Worm (Caenorhabditis elegans) whole organism, L2 larva: ENCODE data around the gene ZK688.7.
A peak's percentile ranks its signal among the peaks of the same experiment; 100 is the strongest.

Source experiments
- C34F6.9 ChIP-seq: fragments of 150-350 bp; optimal IDR thresholded peaks from 2 replicates; lab custom pipeline; 2014; ENCODE audit warnings: missing biosample characterization, missing genetic modification characterization
- F13H6.1 ChIP-seq: sonication (generic microtip); optimal IDR thresholded peaks from 2 replicates; lab custom pipeline; 2016; ENCODE audit warnings: missing genetic modification characterization, missing compliant biosample characterization
- R02D3.7 ChIP-seq: fragments of 150-350 bp; optimal IDR thresholded peaks from 2 replicates; lab custom pipeline; 2014; ENCODE audit warnings: missing biosample characterization, missing genetic modification characterization
- Y55F3AM.14 ChIP-seq: fragments of 200-800 bp; sonication (Bioruptor generic); optimal IDR thresholded peaks from 2 replicates; lab custom pipeline; 2018; ENCODE audit warnings: mild to moderate bottlenecking, missing genetic modification characterization, missing compliant biosample characterization
- ZK546.5 ChIP-seq: sonication (generic microtip); optimal IDR thresholded peaks from 2 replicates; lab custom pipeline; 2017; ENCODE audit warnings: missing biosample characterization, missing genetic modification characterization
- alr-1 ChIP-seq: fragments of 150-350 bp; optimal IDR thresholded peaks from 2 replicates; lab custom pipeline; 2014; ENCODE audit warnings: missing biosample characterization, missing genetic modification characterization
- aly-2 ChIP-seq: fragments of 150-350 bp; optimal IDR thresholded peaks from 2 replicates; lab custom pipeline; 2014; ENCODE audit warnings: missing biosample characterization, missing genetic modification characterization
- ama-1 ChIP-seq: fragments of 150-350 bp; optimal IDR thresholded peaks from 2 replicates; lab custom pipeline; 2018; ENCODE audit warnings: inconsistent platforms
- blmp-1 ChIP-seq: sonication (generic microtip); optimal IDR thresholded peaks from 2 replicates; lab custom pipeline; 2017; ENCODE audit warnings: missing genetic modification characterization, mild to moderate bottlenecking, missing compliant biosample characterization, antibody characterized with exemption, moderate library complexity; ENCODE audit not compliant: insufficient read depth
- ceh-16 ChIP-seq: fragments of 150-350 bp; optimal IDR thresholded peaks from 2 replicates; lab custom pipeline; 2014; ENCODE audit warnings: missing biosample characterization, missing genetic modification characterization
- ceh-82 ChIP-seq: fragments of 150-350 bp; optimal IDR thresholded peaks from 2 replicates; lab custom pipeline; 2014; ENCODE audit warnings: missing biosample characterization, missing genetic modification characterization
- crh-2 ChIP-seq: sonication (generic microtip); optimal IDR thresholded peaks from 2 replicates; lab custom pipeline; 2017; ENCODE audit warnings: missing biosample characterization, missing genetic modification characterization
- dmd-4 ChIP-seq: sonication (generic microtip); optimal IDR thresholded peaks from 2 replicates; lab custom pipeline; 2017; ENCODE audit warnings: missing biosample characterization, missing genetic modification characterization
- egl-27 ChIP-seq: sonication (generic microtip); optimal IDR thresholded peaks from 3 replicates; lab custom pipeline; 2017; ENCODE audit warnings: missing biosample characterization, missing genetic modification reagents, missing genetic modification characterization
- elt-1 ChIP-seq: fragments of 150-350 bp; optimal IDR thresholded peaks from 2 replicates; lab custom pipeline; 2014; ENCODE audit warnings: missing biosample characterization, missing genetic modification characterization
- elt-3 ChIP-seq: sonication (generic microtip); optimal IDR thresholded peaks from 2 replicates; lab custom pipeline; 2017; ENCODE audit warnings: missing biosample characterization, missing genetic modification characterization
- fos-1 ChIP-seq: fragments of 150-350 bp; optimal IDR thresholded peaks from 2 replicates; lab custom pipeline; 2014; ENCODE audit warnings: missing biosample characterization, missing genetic modification characterization
- gmeb-1 ChIP-seq: fragments of 150-350 bp; optimal IDR thresholded peaks from 2 replicates; lab custom pipeline; 2014; ENCODE audit warnings: missing biosample characterization, missing genetic modification characterization
- lin-11 ChIP-seq: fragments of 150-350 bp; sonication (generic microtip); optimal IDR thresholded peaks from 2 replicates; lab custom pipeline; 2014; ENCODE audit warnings: missing biosample characterization, missing genetic modification characterization, inconsistent platforms, mixed read lengths
- lin-13 ChIP-seq: fragments of 150-350 bp; optimal IDR thresholded peaks from 2 replicates; lab custom pipeline; 2014; ENCODE audit warnings: missing biosample characterization, missing genetic modification reagents, missing genetic modification characterization
- lsy-2 ChIP-seq, 2 experiments: fragments of 150-350 bp in 1 of 2; sonication (generic microtip) in 1 of 2; optimal IDR thresholded peaks; 2 replicates each; lab custom pipeline; 2014 to 2017; ENCODE audit warnings: missing biosample characterization in 2 of 2, missing genetic modification characterization in 2 of 2
- mab-5 ChIP-seq: fragments of 150-350 bp; optimal IDR thresholded peaks from 2 replicates; lab custom pipeline; 2014; ENCODE audit warnings: missing biosample characterization, missing genetic modification characterization
- mbf-1 ChIP-seq: sonication (generic microtip); optimal IDR thresholded peaks from 2 replicates; lab custom pipeline; 2017; ENCODE audit warnings: missing biosample characterization, missing genetic modification characterization
- mdl-1 ChIP-seq, 2 experiments: fragments of 150-350 bp in 1 of 2; sonication (generic microtip) in 1 of 2; optimal IDR thresholded peaks; 2 replicates each; lab custom pipeline; 2017; ENCODE audit warnings: missing biosample characterization in 2 of 2, missing genetic modification characterization in 2 of 2
- nhr-11 ChIP-seq: fragments of 150-350 bp; optimal IDR thresholded peaks from 2 replicates; lab custom pipeline; 2014; ENCODE audit warnings: missing biosample characterization, missing genetic modification characterization
- nhr-12 ChIP-seq: fragments of 150-350 bp; optimal IDR thresholded peaks from 2 replicates; lab custom pipeline; 2014; ENCODE audit warnings: missing biosample characterization, missing genetic modification characterization
- nhr-21 ChIP-seq: fragments of 150-350 bp; optimal IDR thresholded peaks from 2 replicates; lab custom pipeline; 2014; ENCODE audit warnings: missing biosample characterization, missing genetic modification characterization
- nhr-23 ChIP-seq: fragments of 150-350 bp; optimal IDR thresholded peaks from 2 replicates; lab custom pipeline; 2014; ENCODE audit warnings: missing biosample characterization, missing genetic modification reagents, missing genetic modification characterization
- nhr-237 ChIP-seq: fragments of 150-350 bp; optimal IDR thresholded peaks from 2 replicates; lab custom pipeline; 2014; ENCODE audit warnings: missing biosample characterization, missing genetic modification characterization
- nhr-25 ChIP-seq: fragments of 150-350 bp; sonication (generic microtip); optimal IDR thresholded peaks from 3 replicates; lab custom pipeline; 2014; ENCODE audit warnings: missing biosample characterization, missing genetic modification characterization
- nhr-6 ChIP-seq: fragments of 150-350 bp; optimal IDR thresholded peaks from 2 replicates; lab custom pipeline; 2014; ENCODE audit warnings: missing biosample characterization, missing genetic modification characterization
- nhr-77 ChIP-seq: fragments of 150-350 bp; optimal IDR thresholded peaks from 2 replicates; lab custom pipeline; 2014; ENCODE audit warnings: missing biosample characterization, missing genetic modification characterization
- peb-1 ChIP-seq: fragments of 150-350 bp; optimal IDR thresholded peaks from 2 replicates; lab custom pipeline; 2014; ENCODE audit warnings: missing biosample characterization, missing genetic modification characterization
- sem-4 ChIP-seq: fragments of 150-350 bp; optimal IDR thresholded peaks from 2 replicates; lab custom pipeline; 2014; ENCODE audit warnings: missing biosample characterization, missing genetic modification reagents, missing genetic modification characterization
- skn-1 ChIP-seq: sonication (generic microtip); optimal IDR thresholded peaks from 2 replicates; lab custom pipeline; 2017; ENCODE audit warnings: missing biosample characterization, missing genetic modification characterization
- sma-3 ChIP-seq: sonication (generic microtip); optimal IDR thresholded peaks from 2 replicates; lab custom pipeline; 2016; ENCODE audit warnings: missing genetic modification reagents, missing genetic modification characterization, missing compliant biosample characterization
- snpc-4 ChIP-seq: fragments of 150-350 bp; optimal IDR thresholded peaks from 2 replicates; lab custom pipeline; 2014; ENCODE audit warnings: missing biosample characterization, missing genetic modification characterization
- unc-39 ChIP-seq: fragments of 150-350 bp; optimal IDR thresholded peaks from 2 replicates; lab custom pipeline; 2014; ENCODE audit warnings: missing biosample characterization, missing genetic modification characterization
- unc-55 ChIP-seq: fragments of 150-350 bp; sonication (generic microtip); optimal IDR thresholded peaks from 3 replicates; lab custom pipeline; 2014; ENCODE audit warnings: missing biosample characterization, missing genetic modification reagents, missing genetic modification characterization
- unc-62 ChIP-seq: fragments of 150-350 bp; optimal IDR thresholded peaks from 2 replicates; lab custom pipeline; 2014; ENCODE audit warnings: missing biosample characterization, missing genetic modification reagents, missing genetic modification characterization
- ztf-11 ChIP-seq: sonication (generic microtip); optimal IDR thresholded peaks from 2 replicates; lab custom pipeline; 2017; ENCODE audit warnings: missing biosample characterization, missing genetic modification characterization
- ztf-4 ChIP-seq: fragments of 150-350 bp; optimal IDR thresholded peaks from 2 replicates; lab custom pipeline; 2014; ENCODE audit warnings: missing biosample characterization, missing genetic modification characterization

ZK688.7 gene

DNA sequence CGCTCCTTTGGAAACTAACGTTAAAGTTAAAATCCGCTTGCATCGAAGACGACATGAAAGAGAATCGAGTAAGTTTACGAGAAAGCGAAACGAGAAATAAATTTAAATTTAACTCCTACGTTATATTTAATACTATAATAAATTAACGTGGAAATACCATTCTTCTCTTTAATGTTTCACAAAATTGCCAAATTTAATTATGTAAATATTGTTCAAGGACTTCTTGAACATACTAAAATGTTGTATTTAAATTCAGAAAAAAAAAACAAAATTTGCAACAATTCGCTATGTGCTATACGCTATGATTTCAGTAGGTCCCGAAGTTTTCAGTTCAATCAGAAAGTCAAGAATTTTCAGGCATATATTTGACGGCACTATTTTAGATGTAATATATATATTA lies 14.5 kb downstream of the ZK688.7 start, which contains the start of gene ZK688.10:
Gene ZK688.10 (minus strand): TSS at position 101 of the 400 bp plus-strand sequence.
- TF ChIP-seq snpc-4 (no peak), elt-1 (tag; lab: Kevin White, UChicago) (no peak)

DNA sequence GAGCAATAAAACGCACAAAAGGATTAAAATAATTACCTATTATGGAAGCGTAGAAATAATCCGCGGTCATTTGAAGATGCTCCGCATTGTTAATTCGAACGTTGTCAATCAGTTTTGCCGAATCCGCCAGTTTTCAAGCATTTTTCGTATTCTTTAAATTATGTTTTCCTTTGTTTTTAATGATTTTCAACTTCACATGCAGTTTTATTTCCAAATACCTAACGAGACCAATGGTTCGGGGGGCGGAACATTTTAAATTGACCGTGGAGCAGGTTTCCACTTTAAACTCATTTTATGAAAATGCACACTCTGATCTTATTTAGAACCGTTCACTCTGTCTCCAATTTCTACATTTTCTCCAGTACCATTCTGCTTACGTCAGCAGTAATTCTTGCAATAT lies 16.7 kb downstream of the ZK688.7 start, which contains the start of gene ZK688.4:
Gene ZK688.4 (plus strand): TSS at position 301 of the 400 bp plus-strand sequence.
- TF ChIP-seq aly-2 (tag; lab: Kevin White, UChicago) (no peak), elt-1 (tag; lab: Kevin White, UChicago) (no peak), nhr-21 (no peak), ztf-11 (no peak), ama-1 (lab: Kevin White, UChicago) (no peak), lin-11 (no peak), nhr-11 (tag; lab: Kevin White, UChicago) (no peak), nhr-12 (tag; lab: Kevin White, UChicago) (no peak), Y55F3AM.14 (GFP tag; lab: Kevin White, UChicago) (no peak), alr-1 (no peak), snpc-4 (no peak), nhr-23 (tag; lab: Kevin White, UChicago) (no peak), unc-62 (no peak), fos-1 (no peak), nhr-77 (tag; lab: Kevin White, UChicago) (no peak), crh-2 (tag; lab: Kevin White, UChicago) (no peak), unc-39 (tag; lab: Kevin White, UChicago) (no peak), mbf-1 (tag; lab: Kevin White, UChicago) (no peak)

ce11 chrIII:7893224-7893623 lies 18.2 kb downstream of the ZK688.7 start:
- no peak for TF ChIP-seq ZK546.5 (tag; lab: Kevin White, UChicago)
- no peak for TF ChIP-seq nhr-21
- TF ChIP-seq nhr-12 (tag; lab: Kevin White, UChicago), result no peak
- TF ChIP-seq egl-27 (tag; lab: Kevin White, UChicago), result no peak

DNA sequence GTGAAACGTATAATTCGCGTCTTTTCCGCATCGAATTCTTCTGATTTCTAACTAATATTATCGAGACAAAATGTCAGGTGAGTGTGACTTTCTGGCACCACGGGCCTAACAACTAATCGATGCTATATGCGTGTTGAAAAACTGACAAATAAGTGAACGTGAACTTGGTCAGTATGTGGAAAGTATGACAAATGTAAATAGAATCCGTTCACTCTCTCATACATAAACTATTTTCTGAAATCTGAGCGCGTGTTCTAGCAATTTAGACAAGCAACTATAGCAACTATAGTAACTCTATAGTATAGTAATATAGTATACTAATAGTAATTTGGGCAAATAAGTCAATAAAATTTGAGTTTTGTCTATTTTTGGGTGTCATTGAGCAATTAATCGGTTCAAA lies 19.1 kb downstream of the ZK688.7 start:
- TF ChIP-seq sem-4 (tag; lab: Kevin White, UChicago) (no peak), lsy-2 (tag; optimal IDR thresholded peaks at IDR 0.05; lab: Kevin White, UChicago) (no peak), peb-1 (tag; lab: Kevin White, UChicago) (no peak), alr-1 (no peak), elt-1 (tag; lab: Kevin White, UChicago) (no peak), nhr-21 (no peak), F13H6.1 (no peak), ceh-82 (tag; lab: Kevin White, UChicago) (no peak), unc-55 (GFP tag; lab: Kevin White, UChicago) (no peak), ztf-11 (no peak), dmd-4 (tag; lab: Kevin White, UChicago) (no peak), nhr-6 (tag; lab: Kevin White, UChicago) (no peak), C34F6.9 (tag; lab: Kevin White, UChicago) (no peak), blmp-1 (tag; lab: Kevin White, UChicago) (no peak), ceh-16 (tag; lab: Kevin White, UChicago) (no peak)

- TF ChIP-seq fos-1, result peak; percentile 93
- peak; percentile 70 for TF ChIP-seq sma-3 (GFP tag; lab: Kevin White, UChicago)
- no peak for TF ChIP-seq nhr-6 (tag; lab: Kevin White, UChicago)
- peak; percentile 88 for TF ChIP-seq nhr-25 (tag; lab: Kevin White, UChicago)
- TF ChIP-seq lin-11, result no peak
- peak; percentile 67 for TF ChIP-seq sem-4 (tag; lab: Kevin White, UChicago)
- peak; percentile 18 for TF ChIP-seq ztf-4
- TF ChIP-seq C34F6.9 (tag; lab: Kevin White, UChicago), result peak; percentile 87
- peak; percentile 34 for TF ChIP-seq lin-13
- no peak for TF ChIP-seq nhr-23 (tag; lab: Kevin White, UChicago)
- peak; percentile 87 for TF ChIP-seq F13H6.1
- no peak for TF ChIP-seq mbf-1 (tag; lab: Kevin White, UChicago)
- TF ChIP-seq gmeb-1 (tag; lab: Kevin White, UChicago), result peak; percentile 65
- TF ChIP-seq elt-1 (tag; lab: Kevin White, UChicago), result no peak
- no peak for TF ChIP-seq peb-1 (tag; lab: Kevin White, UChicago)
- no peak for TF ChIP-seq nhr-12 (tag; lab: Kevin White, UChicago)
- TF ChIP-seq Y55F3AM.14 (GFP tag; lab: Kevin White, UChicago), result no peak
- TF ChIP-seq unc-55 (GFP tag; lab: Kevin White, UChicago), result peak; percentile 78
- TF ChIP-seq lsy-2 (tag; optimal IDR thresholded peaks at IDR 0.05; lab: Kevin White, UChicago), result peak; percentile 60 to 69
- TF ChIP-seq elt-3, result no peak
- peak; percentile 85 for TF ChIP-seq crh-2 (tag; lab: Kevin White, UChicago)
- peak; percentile 35 for TF ChIP-seq ama-1 (lab: Kevin White, UChicago)
- no peak for TF ChIP-seq unc-39 (tag; lab: Kevin White, UChicago)
- TF ChIP-seq mab-5, result no peak
- TF ChIP-seq mdl-1 (tag; optimal IDR thresholded peaks at IDR 0.05; lab: Kevin White, UChicago), result peak; percentile 52 to 80
- TF ChIP-seq R02D3.7 (tag; lab: Kevin White, UChicago), result no peak
- TF ChIP-seq unc-62, result no peak
- no peak for TF ChIP-seq skn-1 (tag; lab: Kevin White, UChicago)
- TF ChIP-seq nhr-237 (tag; lab: Kevin White, UChicago), result no peak
- TF ChIP-seq ZK546.5 (tag; lab: Kevin White, UChicago), result no peak
These were observed 19.7 kb downstream of the ZK688.7 start, which contains the start of the genes ZK688.5 and fahd-1 for ce11 chrIII:7891573-7892306. TSS of gene ZK688.5 (minus strand) at chrIII:7891623. TSS of gene fahd-1 (plus strand) at chrIII:7892256.
